Worm (Caenorhabditis elegans) whole organism, L3 larva: ENCODE data around the gene fcho-1.

Source experiments
- eor-1 ChIP-seq, 2 experiments: fragments of 150-350 bp; optimal IDR thresholded peaks; 2 replicates each; lab custom pipeline; 2014 to 2018; ENCODE audit warnings: missing biosample characterization in 2 of 2, missing genetic modification characterization in 2 of 2
- lsy-12 ChIP-seq: sonication (generic microtip); optimal IDR thresholded peaks from 2 replicates; lab custom pipeline; 2016; ENCODE audit warnings: mild to moderate bottlenecking, missing genetic modification characterization, missing compliant biosample characterization
- mdl-1 ChIP-seq: fragments of 150-350 bp; optimal IDR thresholded peaks from 2 replicates; lab custom pipeline; 2014; ENCODE audit warnings: missing biosample characterization, missing genetic modification characterization
- nfya-1 ChIP-seq: sonication (generic microtip); optimal IDR thresholded peaks from 2 replicates; lab custom pipeline; 2017; ENCODE audit warnings: missing genetic modification characterization, mild to moderate bottlenecking, missing compliant biosample characterization, antibody characterized with exemption, moderate library complexity; ENCODE audit not compliant: insufficient read depth
- nhr-11 ChIP-seq: fragments of 150-350 bp; optimal IDR thresholded peaks from 2 replicates; lab custom pipeline; 2014; ENCODE audit warnings: missing biosample characterization, missing genetic modification characterization
- nhr-237 ChIP-seq: fragments of 150-350 bp; optimal IDR thresholded peaks from 2 replicates; lab custom pipeline; 2014; ENCODE audit warnings: missing biosample characterization, missing genetic modification characterization
- nhr-76 ChIP-seq: fragments of 150-350 bp; sonication (generic microtip); optimal IDR thresholded peaks from 5 replicates; lab custom pipeline; 2014; ENCODE audit warnings: missing biosample characterization, missing genetic modification characterization
- pha-4 ChIP-seq: fragments of 150-350 bp; optimal IDR thresholded peaks from 2 replicates; lab custom pipeline; 2014; ENCODE audit warnings: missing biosample characterization, missing genetic modification reagents, missing genetic modification characterization
- sea-2 ChIP-seq: fragments of 150-350 bp; sonication (generic microtip); optimal IDR thresholded peaks from 4 replicates; lab custom pipeline; 2014; ENCODE audit warnings: missing biosample characterization, missing genetic modification reagents, missing genetic modification characterization
- unc-62 ChIP-seq: fragments of 150-350 bp; sonication (generic microtip); optimal IDR thresholded peaks from 4 replicates; lab custom pipeline; 2014; ENCODE audit warnings: missing biosample characterization, missing genetic modification reagents, missing genetic modification characterization

DNA sequence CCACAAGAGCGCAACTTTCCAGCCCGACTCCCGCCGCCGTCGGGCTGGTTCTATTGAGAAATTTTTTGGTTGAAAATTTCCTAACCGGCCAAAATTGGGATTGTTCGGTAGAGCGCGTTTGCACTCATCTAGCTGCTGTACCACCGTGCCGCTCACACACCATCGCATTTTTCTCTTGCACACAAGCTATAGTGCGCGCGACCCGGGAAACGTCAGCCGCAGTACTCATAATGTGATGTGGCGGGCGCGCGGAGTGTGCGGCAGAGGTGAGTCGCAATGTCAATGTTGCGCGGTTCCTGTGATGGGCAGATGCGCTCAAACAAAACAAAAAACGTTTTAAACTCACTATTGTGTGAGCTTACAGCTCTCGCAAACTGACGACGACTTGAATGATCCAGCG lies 25.3 kb upstream of the fcho-1 start:
- TF ChIP-seq eor-1 (tag; optimal IDR thresholded peaks at IDR 0.05; lab: Kevin White, UChicago) (no peak), pha-4 (tag; lab: Kevin White, UChicago) (no peak), sea-2 (GFP tag; lab: Kevin White, UChicago) (no peak), nhr-76 (tag; lab: Kevin White, UChicago) (no peak), unc-62 (GFP tag; lab: Kevin White, UChicago) (no peak), nfya-1 (tag; lab: Kevin White, UChicago) (no peak), lsy-12 (tag; lab: Kevin White, UChicago) (no peak), nhr-11 (tag; lab: Kevin White, UChicago) (no peak), mdl-1 (no peak), nhr-237 (tag; lab: Kevin White, UChicago) (no peak)
